Fruit fly (Drosophila melanogaster): Measurements from ENCODE around the gene NTPase.

dm6 chr2L:2862621-2862962 lies 23.1 kb downstream of the NTPase start:
- no peak for TF ChIP-seq Myc (optimal IDR thresholded peaks at IDR 0.05)
- no peak for TF ChIP-seq dl (GFP tag; optimal IDR thresholded peaks at IDR 0.05; ENCODE audit: insufficient read depth in 1 of 2, partially characterized antibody in 2 of 2)
- no peak for TF ChIP-seq h (GFP tag; optimal IDR thresholded peaks at IDR 0.05)
- TF ChIP-seq dmrt93B (GFP tag; optimal IDR thresholded peaks at IDR 0.05): no peak
- TF ChIP-seq Abd-B (GFP tag; optimal IDR thresholded peaks at IDR 0.05): no peak
- TF ChIP-seq woc (GFP tag; optimal IDR thresholded peaks at IDR 0.05): no peak
